Worm (Caenorhabditis elegans) whole organism, young adult: Measurements from ENCODE around the gene nhr-97.

Experiments used
- B0035.1 ChIP-seq: sonication (generic microtip); optimal IDR thresholded peaks from 2 replicates; lab custom pipeline; 2016; ENCODE audit warnings: missing genetic modification characterization, mild to moderate bottlenecking, missing compliant biosample characterization, missing genotype, missing genetic modification reagents
- B0336.3 ChIP-seq: fragments of 200-800 bp; sonication (Bioruptor generic); IDR thresholded peaks from 2 replicates; pipeline ENCODE4 v1.3.6; 2022; ENCODE audit warnings: missing genetic modification characterization, missing compliant biosample characterization
- C17E4.6 ChIP-seq: fragments of 200-800 bp; sonication (Bioruptor generic); IDR thresholded peaks from 2 replicates; pipeline ENCODE4 v1.3.6; 2022; ENCODE audit warnings: missing genetic modification reagents, missing genetic modification characterization, missing compliant biosample characterization
- F10E7.11 ChIP-seq: sonication (generic microtip); optimal IDR thresholded peaks from 2 replicates; lab custom pipeline; 2017; ENCODE audit warnings: mild to moderate bottlenecking, missing genetic modification characterization, moderate library complexity, missing compliant biosample characterization
- F23B12.7 ChIP-seq: sonication (generic microtip); optimal IDR thresholded peaks from 2 replicates; lab custom pipeline; 2017; ENCODE audit warnings: missing genetic modification characterization, mild to moderate bottlenecking, missing compliant biosample characterization, antibody characterized with exemption, moderate library complexity; ENCODE audit not compliant: insufficient read depth
- F33H1.4 ChIP-seq: fragments of 200-800 bp; sonication (Bioruptor generic); IDR thresholded peaks from 2 replicates; pipeline ENCODE4 v1.3.6; 2022; ENCODE audit warnings: missing genetic modification reagents, missing genetic modification characterization, missing compliant biosample characterization
- F37B4.10 ChIP-seq: fragments of 200-800 bp; sonication (Bioruptor generic); IDR thresholded peaks from 2 replicates; pipeline ENCODE4 v1.3.6; 2022; ENCODE audit warnings: missing genetic modification characterization, missing compliant biosample characterization
- F52B5.7 ChIP-seq: sonication (generic microtip); optimal IDR thresholded peaks from 2 replicates; lab custom pipeline; 2016; ENCODE audit warnings: mild to moderate bottlenecking, missing genetic modification characterization, missing compliant biosample characterization
- F57A8.1 ChIP-seq: fragments of 200-800 bp; sonication (Bioruptor generic); optimal IDR thresholded peaks from 2 replicates; lab custom pipeline; 2018; ENCODE audit warnings: mild to moderate bottlenecking, missing genetic modification characterization, moderate library complexity, missing compliant biosample characterization
- K12H6.12 ChIP-seq: fragments of 200-800 bp; sonication (Bioruptor generic); optimal IDR thresholded peaks from 2 replicates; lab custom pipeline; 2018; ENCODE audit warnings: mild to moderate bottlenecking, missing genetic modification characterization, missing compliant biosample characterization
- Y53F4B.3 ChIP-seq: fragments of 200-800 bp; sonication (Bioruptor generic); IDR thresholded peaks from 2 replicates; pipeline ENCODE4 v1.3.6; 2022; ENCODE audit warnings: missing genetic modification reagents, missing genetic modification characterization, missing compliant biosample characterization
- Y79H2A.3 ChIP-seq: fragments of 200-800 bp; sonication (Bioruptor generic); conservative IDR thresholded peaks from 2 replicates; pipeline ENCODE4 v1.3.6; 2022; ENCODE audit warnings: missing genetic modification reagents, missing genetic modification characterization, missing compliant biosample characterization
- ZK185.1 ChIP-seq: sonication (generic microtip); optimal IDR thresholded peaks from 2 replicates; lab custom pipeline; 2016; ENCODE audit warnings: mild to moderate bottlenecking, missing genetic modification characterization, missing compliant biosample characterization; ENCODE audit not compliant: poor library complexity, severe bottlenecking
- athp-1 ChIP-seq: sonication (generic microtip); optimal IDR thresholded peaks from 2 replicates; lab custom pipeline; 2017; ENCODE audit warnings: mild to moderate bottlenecking, missing genetic modification characterization, missing compliant biosample characterization
- attf-3 ChIP-seq: fragments of 200-800 bp; sonication (Bioruptor generic); conservative IDR thresholded peaks from 2 replicates; pipeline ENCODE4 v1.3.6; 2022; ENCODE audit warnings: missing genetic modification reagents, missing genetic modification characterization, missing compliant biosample characterization
- attf-5 ChIP-seq: fragments of 200-800 bp; sonication (Bioruptor generic); optimal IDR thresholded peaks from 2 replicates; lab custom pipeline; 2018; ENCODE audit warnings: mild to moderate bottlenecking, missing genetic modification characterization, missing compliant biosample characterization
- attf-6 ChIP-seq: fragments of 200-800 bp; sonication (Bioruptor generic); IDR thresholded peaks from 2 replicates; pipeline ENCODE4 v1.3.6; 2022; ENCODE audit warnings: missing genetic modification reagents, missing genetic modification characterization, missing compliant biosample characterization
- bed-2 ChIP-seq: fragments of 200-800 bp; sonication (Bioruptor generic); IDR thresholded peaks from 2 replicates; pipeline ENCODE4 v1.3.6; 2022; ENCODE audit warnings: missing genetic modification reagents, missing genetic modification characterization, missing compliant biosample characterization
- ceh-58 ChIP-seq: fragments of 200-800 bp; sonication (Bioruptor generic); IDR thresholded peaks from 2 replicates; pipeline ENCODE4 v1.3.6; 2022; ENCODE audit warnings: missing genetic modification characterization, missing compliant biosample characterization
- ceh-91 ChIP-seq: fragments of 200-800 bp; sonication (Bioruptor generic); IDR thresholded peaks from 2 replicates; pipeline ENCODE4 v1.3.6; 2022; ENCODE audit warnings: missing genetic modification reagents, missing genetic modification characterization, missing compliant biosample characterization
- chd-7 ChIP-seq: sonication (generic microtip); optimal IDR thresholded peaks from 2 replicates; lab custom pipeline; 2016; ENCODE audit warnings: mild to moderate bottlenecking, missing genetic modification characterization, moderate library complexity, missing compliant biosample characterization
- die-1 ChIP-seq: sonication (generic microtip); optimal IDR thresholded peaks from 2 replicates; lab custom pipeline; 2016; ENCODE audit warnings: missing genotype, mild to moderate bottlenecking, missing genetic modification characterization, missing compliant biosample characterization
- dox-1 ChIP-seq: fragments of 200-800 bp; sonication (Bioruptor generic); IDR thresholded peaks from 2 replicates; pipeline ENCODE4 v1.3.6; 2022; ENCODE audit warnings: missing genetic modification reagents, missing genetic modification characterization, missing compliant biosample characterization
- dpff-1 ChIP-seq: sonication (generic microtip); optimal IDR thresholded peaks from 2 replicates; lab custom pipeline; 2017; ENCODE audit warnings: mild to moderate bottlenecking, missing genetic modification characterization, missing compliant biosample characterization
- egl-18 ChIP-seq: fragments of 200-800 bp; sonication (Bioruptor generic); IDR thresholded peaks from 2 replicates; pipeline ENCODE4 v1.3.6; 2022; ENCODE audit warnings: missing genetic modification reagents, missing genetic modification characterization, missing compliant biosample characterization
- ekl-4 ChIP-seq: fragments of 200-800 bp; sonication (Bioruptor generic); IDR thresholded peaks from 2 replicates; pipeline ENCODE4 v1.3.6; 2022; ENCODE audit warnings: missing genetic modification reagents, missing genetic modification characterization, missing compliant biosample characterization
- him-1 ChIP-seq: sonication (generic microtip); optimal IDR thresholded peaks from 2 replicates; lab custom pipeline; 2016; ENCODE audit warnings: missing genotype, missing genetic modification reagents, missing genetic modification characterization, missing compliant biosample characterization
- hrde-1 ChIP-seq: sonication (generic microtip); optimal IDR thresholded peaks from 2 replicates; lab custom pipeline; 2016; ENCODE audit warnings: missing genetic modification characterization, mild to moderate bottlenecking, missing compliant biosample characterization, moderate library complexity, missing genotype, missing genetic modification reagents, borderline replicate concordance
- lag-1 ChIP-seq: fragments of 200-800 bp; sonication (Bioruptor generic); IDR thresholded peaks from 2 replicates; pipeline ENCODE4 v1.3.6; 2022; ENCODE audit warnings: missing genetic modification reagents, missing genetic modification characterization, missing compliant biosample characterization
- lin-35 ChIP-seq, 3 experiments: fragments of 150-350 bp in 2 of 3; sonication (generic microtip) in 1 of 3; optimal IDR thresholded peaks; 2 replicates each; lab custom pipeline; 2014 to 2018; ENCODE audit warnings: missing biosample characterization in 3 of 3, missing genetic modification characterization in 3 of 3, missing genetic modification reagents in 3 of 3
- lin-40 ChIP-seq: sonication (generic microtip); optimal IDR thresholded peaks from 2 replicates; lab custom pipeline; 2016; ENCODE audit warnings: missing genetic modification characterization, mild to moderate bottlenecking, missing compliant biosample characterization, missing genotype, missing genetic modification reagents
- lin-54 ChIP-seq: fragments of 200-800 bp; sonication (Bioruptor generic); optimal IDR thresholded peaks from 2 replicates; lab custom pipeline; 2018; ENCODE audit warnings: mild to moderate bottlenecking, missing genetic modification characterization, missing compliant biosample characterization
- madf-3 ChIP-seq: fragments of 200-800 bp; sonication (Bioruptor generic); IDR thresholded peaks from 2 replicates; pipeline ENCODE4 v1.3.6; 2022; ENCODE audit warnings: missing genetic modification reagents, missing genetic modification characterization, missing compliant biosample characterization
- mcd-1 ChIP-seq: fragments of 200-800 bp; sonication (Bioruptor generic); IDR thresholded peaks from 2 replicates; pipeline ENCODE4 v1.3.6; 2022; ENCODE audit warnings: missing genetic modification reagents, missing genetic modification characterization, missing compliant biosample characterization
- mel-28 ChIP-seq: sonication (generic microtip); optimal IDR thresholded peaks from 2 replicates; lab custom pipeline; 2016; ENCODE audit warnings: borderline replicate concordance, mild to moderate bottlenecking, missing genetic modification characterization, missing compliant biosample characterization
- nfyb-1 ChIP-seq: fragments of 200-800 bp; sonication (Bioruptor generic); IDR thresholded peaks from 2 replicates; pipeline ENCODE4 v1.3.6; 2022; ENCODE audit warnings: missing genetic modification reagents, missing genetic modification characterization, missing compliant biosample characterization
- nhr-120 ChIP-seq: fragments of 200-800 bp; sonication (Bioruptor generic); IDR thresholded peaks from 2 replicates; pipeline ENCODE4 v1.3.6; 2022; ENCODE audit warnings: missing genetic modification characterization, missing compliant biosample characterization
- nhr-80 ChIP-seq: sonication (generic microtip); optimal IDR thresholded peaks from 2 replicates; lab custom pipeline; 2016; ENCODE audit warnings: missing genetic modification characterization, missing compliant biosample characterization
- pbrm-1 ChIP-seq: fragments of 200-800 bp; sonication (Bioruptor generic); IDR thresholded peaks from 2 replicates; pipeline ENCODE4 v1.3.6; 2022; ENCODE audit warnings: missing genetic modification reagents, missing genetic modification characterization, missing compliant biosample characterization
- snpc-1.1 ChIP-seq: sonication (generic microtip); optimal IDR thresholded peaks from 2 replicates; lab custom pipeline; 2017; ENCODE audit warnings: missing genetic modification characterization, mild to moderate bottlenecking, missing compliant biosample characterization, antibody characterized with exemption, moderate library complexity, missing genotype, missing genetic modification reagents; ENCODE audit not compliant: insufficient read depth
- snpc-1.3 ChIP-seq: sonication (generic microtip); optimal IDR thresholded peaks from 2 replicates; lab custom pipeline; 2017; ENCODE audit warnings: missing genetic modification characterization, mild to moderate bottlenecking, missing compliant biosample characterization, antibody characterized with exemption, moderate library complexity, missing genotype, missing genetic modification reagents; ENCODE audit not compliant: insufficient read depth
- snpc-4 ChIP-seq, 5 experiments: fragments of 150-350 bp in 1 of 5; sonication (generic microtip) in 4 of 5; optimal IDR thresholded peaks; 2 replicates each; lab custom pipeline; 2014 to 2018; ENCODE audit warnings: missing genetic modification characterization in 5 of 5, missing biosample characterization in 3 of 5, antibody characterized with exemption in 2 of 5, mild to moderate bottlenecking in 2 of 5, missing compliant biosample characterization in 2 of 5, missing genotype in 2 of 5, moderate library complexity in 2 of 5, missing genetic modification reagents in 1 of 5
- tbx-9 ChIP-seq: sonication (generic microtip); optimal IDR thresholded peaks from 2 replicates; lab custom pipeline; 2016; ENCODE audit warnings: borderline replicate concordance, missing genetic modification characterization, inconsistent platforms, missing compliant biosample characterization
- tlf-1 ChIP-seq: fragments of 200-800 bp; sonication (Bioruptor generic); optimal IDR thresholded peaks from 2 replicates; lab custom pipeline; 2018; ENCODE audit warnings: mild to moderate bottlenecking, missing genetic modification characterization, missing compliant biosample characterization
- unc-130 ChIP-seq: sonication (generic microtip); optimal IDR thresholded peaks from 2 replicates; lab custom pipeline; 2016; ENCODE audit warnings: missing genetic modification reagents, missing genetic modification characterization, missing compliant biosample characterization
- ztf-25 ChIP-seq: fragments of 200-800 bp; sonication (Bioruptor generic); IDR thresholded peaks from 2 replicates; pipeline ENCODE4 v1.3.6; 2022; ENCODE audit warnings: missing genetic modification reagents, missing genetic modification characterization, missing compliant biosample characterization
- ztf-6 ChIP-seq: fragments of 200-800 bp; sonication (Bioruptor generic); IDR thresholded peaks from 2 replicates; pipeline ENCODE4 v1.3.6; 2022; ENCODE audit warnings: missing genetic modification reagents, missing genetic modification characterization, missing compliant biosample characterization

The nhr-97 gene

DNA sequence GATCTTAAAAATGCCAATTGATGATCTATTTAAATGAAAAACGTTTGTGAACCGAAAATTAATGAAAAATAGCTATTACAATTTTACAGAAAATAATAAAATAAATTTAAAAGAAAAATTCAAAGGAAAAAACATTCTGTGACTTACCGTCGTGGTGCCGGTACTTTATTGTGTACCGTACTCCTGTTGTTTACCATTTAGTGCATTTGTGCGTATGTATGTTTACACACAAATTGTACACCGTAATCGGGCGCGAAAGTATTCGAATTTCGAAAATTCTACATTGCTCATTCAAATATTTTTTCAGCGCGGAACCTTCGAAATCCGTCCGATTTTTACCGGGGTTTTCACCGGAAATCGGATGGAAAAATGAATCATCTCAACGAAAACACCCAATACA lies 20.6 kb downstream of the nhr-97 start, which contains the start of gene T13F2.6 (continued):
- TF ChIP-seq B0336.3 (GFP tag; lab: Robert Waterston, UW): peak; percentile 60; the same call in 1 of the 2 replicates
- no peak for TF ChIP-seq F57A8.1
- peak; percentile 82 for TF ChIP-seq Y53F4B.3 (GFP tag; lab: Robert Waterston, UW)
- no peak for TF ChIP-seq bed-2 (GFP tag; lab: Robert Waterston, UW)
- TF ChIP-seq attf-6 (GFP tag; lab: Robert Waterston, UW): peak; percentile 77
- TF ChIP-seq ztf-6 (GFP tag; lab: Robert Waterston, UW): no peak
- no peak for TF ChIP-seq chd-7
- TF ChIP-seq nfyb-1 (GFP tag; lab: Robert Waterston, UW): no peak
- 0 out of 2 replicates have a peak, but pooled peaks have one; percentile 73 for TF ChIP-seq Y79H2A.3 (GFP tag; lab: Robert Waterston, UW)
- TF ChIP-seq ztf-25 (GFP tag; lab: Robert Waterston, UW): 0 out of 2 replicates have a peak, but pooled peaks have one; percentile 54
- TF ChIP-seq lag-1 (GFP tag; lab: Robert Waterston, UW): no peak
- no peak; the same call in 1 of the 2 replicates for TF ChIP-seq dox-1 (GFP tag; lab: Robert Waterston, UW)
- peak; percentile 65 for TF ChIP-seq attf-3
- TF ChIP-seq lin-35 (GFP tag; optimal IDR thresholded peaks at IDR 0.05; lab: Kevin White, UChicago): peak in 1 of 3 experiments; percentile 51
- TF ChIP-seq F33H1.4: peak; percentile 80
- no peak for TF ChIP-seq tbx-9 (tag; lab: Kevin White, UChicago)
- TF ChIP-seq ceh-58 (GFP tag; lab: Robert Waterston, UW): no peak
- peak; percentile 91 for TF ChIP-seq snpc-1.3 (tag; lab: Kevin White, UChicago)
- TF ChIP-seq ZK185.1: no peak
- TF ChIP-seq F52B5.7 (tag; lab: Kevin White, UChicago): no peak
- TF ChIP-seq K12H6.12 (tag; lab: Kevin White, UChicago): no peak
- peak; percentile 83 for TF ChIP-seq tlf-1 (GFP tag; lab: Kevin White, UChicago)
- TF ChIP-seq nhr-120 (GFP tag; lab: Robert Waterston, UW): no peak
- TF ChIP-seq pbrm-1: peak; percentile 79
- TF ChIP-seq die-1: no peak
- TF ChIP-seq F37B4.10 (GFP tag; lab: Robert Waterston, UW): no peak
- TF ChIP-seq mel-28 (tag; lab: Kevin White, UChicago): no peak
- no peak for TF ChIP-seq lin-40 (tag; lab: Kevin White, UChicago)
- peak; percentile 86 for TF ChIP-seq madf-3 (GFP tag; lab: Robert Waterston, UW)
- no peak for TF ChIP-seq B0035.1 (tag; lab: Kevin White, UChicago)
- peak; percentile 15; the same call in 1 of the 2 replicates for TF ChIP-seq C17E4.6 (GFP tag; lab: Robert Waterston, UW)
- peak; percentile 65 for TF ChIP-seq athp-1 (tag; lab: Kevin White, UChicago)
- peak; percentile 86 for TF ChIP-seq ekl-4 (GFP tag; lab: Robert Waterston, UW)
- peak; percentile 93 for TF ChIP-seq ceh-91 (GFP tag; lab: Robert Waterston, UW)
- TF ChIP-seq dpff-1: no peak
- TF ChIP-seq F23B12.7 (tag; lab: Kevin White, UChicago): peak; percentile 51
- TF ChIP-seq attf-5 (GFP tag; lab: Kevin White, UChicago): no peak
- TF ChIP-seq nhr-80 (tag; lab: Kevin White, UChicago): no peak
- peak; percentile 55 for TF ChIP-seq him-1 (tag; lab: Kevin White, UChicago)
- peak; percentile 93 for TF ChIP-seq lin-54 (GFP tag; lab: Kevin White, UChicago)
- TF ChIP-seq egl-18 (GFP tag; lab: Robert Waterston, UW): no peak
- TF ChIP-seq hrde-1 (tag; lab: Kevin White, UChicago): peak; percentile 26
- no peak for TF ChIP-seq mcd-1 (GFP tag; lab: Robert Waterston, UW)
- peak; percentile 57 for TF ChIP-seq snpc-1.1 (tag; lab: Kevin White, UChicago)
- no peak for TF ChIP-seq F10E7.11 (tag; lab: Kevin White, UChicago)
- TF ChIP-seq snpc-4 (GFP tag; optimal IDR thresholded peaks at IDR 0.05; lab: Kevin White, UChicago): peak; percentile 74
- TF ChIP-seq snpc-4 (tag; optimal IDR thresholded peaks at IDR 0.05; lab: Kevin White, UChicago): peak; percentile 9 to 83 (median 62)
- TF ChIP-seq unc-130 (GFP tag; lab: Kevin White, UChicago): peak; percentile 73
